Worm (Caenorhabditis elegans): ENCODE results near the gene grl-18.

DNA sequence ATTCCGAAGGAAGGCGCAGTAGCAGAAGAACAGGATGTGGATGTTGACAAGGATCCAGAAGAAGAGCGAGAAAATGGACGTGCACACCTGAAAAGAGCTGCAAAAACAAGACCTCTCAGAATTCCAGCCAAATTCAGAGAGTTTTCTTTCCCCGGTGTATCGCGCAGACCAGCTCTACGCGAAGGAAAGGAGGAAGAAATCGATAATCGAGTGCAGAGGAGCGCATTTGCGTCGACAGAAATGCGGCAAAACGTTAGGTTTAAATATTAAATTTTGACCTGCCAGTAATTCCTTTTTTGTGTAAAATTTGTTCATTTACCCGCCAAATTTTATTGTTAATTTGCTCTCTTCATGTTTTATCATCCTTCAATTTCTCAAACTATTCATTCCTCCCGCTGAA is 10.9 kb downstream of the grl-18 start:
- TF ChIP-seq ztf-11 (tag; optimal IDR thresholded peaks at IDR 0.05) (no peak), nhr-23 (tag; optimal IDR thresholded peaks at IDR 0.05) (no peak), nhr-25 (tag; optimal IDR thresholded peaks at IDR 0.05) (no peak), aly-2 (tag; optimal IDR thresholded peaks at IDR 0.05) (no peak), ama-1 (optimal IDR thresholded peaks at IDR 0.05) (no peak), nhr-12 (tag; optimal IDR thresholded peaks at IDR 0.05) (no peak), nhr-76 (tag; optimal IDR thresholded peaks at IDR 0.05) (no peak)
